Fruit fly (Drosophila melanogaster) S2 (cell line): Measurements from ENCODE around the gene CG32284.

Experiments
- CG8478 ChIP-seq: fragments of >200 bp; optimal IDR thresholded peaks from 2 replicates; lab custom pipeline; 2018
- CTCF ChIP-seq, 2 experiments: fragments of >200 bp; optimal IDR thresholded peaks; 2 replicates each; lab custom pipeline; 2018

The CG32284 gene

dm6 chr3L:3186364-3186763, at the start of gene CG32284:
Gene CG32284, plus strand, starts transcription at chr3L:3186664.
- no peak for TF ChIP-seq CTCF (optimal IDR thresholded peaks at IDR 0.05; lab: Kevin White, UChicago)
- no peak for TF ChIP-seq CG8478

dm6 chr3L:3141411-3141810, 45.1 kb upstream of the CG32284 start:
- TF ChIP-seq CG8478: no peak
- TF ChIP-seq CTCF (optimal IDR thresholded peaks at IDR 0.05; lab: Kevin White, UChicago): no peak

- TF ChIP-seq CTCF (optimal IDR thresholded peaks at IDR 0.05; lab: Kevin White, UChicago) (no peak), CG8478 (no peak)
These were observed 43.7 kb upstream of the CG32284 start for dm6 chr3L:3142516-3143382.

dm6 chr3L:3143383-3143962, 43.0 kb upstream of the CG32284 start, which contains the start of the genes CG11537 and Alg2:
Gene CG11537, minus strand, starts transcription at chr3L:3143457.
Gene Alg2, plus strand, starts transcription at chr3L:3143808.
- TF ChIP-seq CG8478: no peak
- TF ChIP-seq CTCF (optimal IDR thresholded peaks at IDR 0.05; lab: Kevin White, UChicago): no peak

dm6 chr3L:3148125-3149059, 38.1 kb upstream of the CG32284 start, which contains the start of the genes Usp5 and BtbVII:
Gene Usp5, minus strand, starts transcription at chr3L:3148358.
Gene BtbVII, plus strand, starts transcription at chr3L:3148646.
- TF ChIP-seq CTCF (optimal IDR thresholded peaks at IDR 0.05; lab: Kevin White, UChicago) (no peak), CG8478 (no peak)

- TF ChIP-seq CG8478 (no peak), CTCF (optimal IDR thresholded peaks at IDR 0.05; lab: Kevin White, UChicago) (no peak)
These were observed 37.2 kb upstream of the CG32284 start for dm6 chr3L:3149060-3149872.

dm6 chr3L:3150376-3150775, 36.1 kb upstream of the CG32284 start:
- TF ChIP-seq CTCF (optimal IDR thresholded peaks at IDR 0.05; lab: Kevin White, UChicago) (no peak), CG8478 (no peak)

dm6 chr3L:3157651-3158050, 28.8 kb upstream of the CG32284 start:
- no peak for TF ChIP-seq CG8478
- peak; percentile 50 to 59 for TF ChIP-seq CTCF (optimal IDR thresholded peaks at IDR 0.05; lab: Kevin White, UChicago)

dm6 chr3L:3159309-3160194, 26.9 kb upstream of the CG32284 start, which contains the start of the genes ND-30 and CG15812:
Gene ND-30, minus strand, starts transcription at chr3L:3159578.
Gene CG15812, plus strand, starts transcription at chr3L:3159991.
- TF ChIP-seq CTCF (optimal IDR thresholded peaks at IDR 0.05; lab: Kevin White, UChicago): no peak
- no peak for TF ChIP-seq CG8478

- no peak for TF ChIP-seq CTCF (optimal IDR thresholded peaks at IDR 0.05; lab: Kevin White, UChicago)
- TF ChIP-seq CG8478: no peak
These were observed 24.5 kb upstream of the CG32284 start, which contains the start of gene rasp for dm6 chr3L:3161968-3162367. Gene rasp, plus strand, starts transcription at chr3L:3162180.

- no peak for TF ChIP-seq CTCF (optimal IDR thresholded peaks at IDR 0.05; lab: Kevin White, UChicago)
- no peak for TF ChIP-seq CG8478
These were observed 23.9 kb upstream of the CG32284 start for dm6 chr3L:3162584-3162983.

- TF ChIP-seq CTCF (optimal IDR thresholded peaks at IDR 0.05; lab: Kevin White, UChicago) (no peak), CG8478 (no peak)
These were observed 21.5 kb upstream of the CG32284 start, which contains the start of gene CG32280 for dm6 chr3L:3164951-3165350. Gene CG32280, plus strand, starts transcription at chr3L:3165181.

dm6 chr3L:3165399-3165798, 21.1 kb upstream of the CG32284 start:
- TF ChIP-seq CTCF (optimal IDR thresholded peaks at IDR 0.05; lab: Kevin White, UChicago): no peak
- TF ChIP-seq CG8478: no peak
